Worm (Caenorhabditis elegans) whole organism, L2 larva: ENCODE results near the gene R02D5.7.

Experiments used
- ceh-16 ChIP-seq: fragments of 150-350 bp; optimal IDR thresholded peaks from 2 replicates; lab custom pipeline; 2014; ENCODE audit warnings: missing biosample characterization, missing genetic modification characterization
- egl-27 ChIP-seq: sonication (generic microtip); optimal IDR thresholded peaks from 3 replicates; lab custom pipeline; 2017; ENCODE audit warnings: missing biosample characterization, missing genetic modification reagents, missing genetic modification characterization
- fos-1 ChIP-seq: fragments of 150-350 bp; optimal IDR thresholded peaks from 2 replicates; lab custom pipeline; 2014; ENCODE audit warnings: missing biosample characterization, missing genetic modification characterization
- lsy-2 ChIP-seq, 2 experiments: fragments of 150-350 bp in 1 of 2; sonication (generic microtip) in 1 of 2; optimal IDR thresholded peaks; 2 replicates each; lab custom pipeline; 2014 to 2017; ENCODE audit warnings: missing biosample characterization in 2 of 2, missing genetic modification characterization in 2 of 2
- nhr-129 ChIP-seq: fragments of 150-350 bp; optimal IDR thresholded peaks from 2 replicates; lab custom pipeline; 2014; ENCODE audit warnings: missing biosample characterization, missing genetic modification characterization
- nhr-6 ChIP-seq: fragments of 150-350 bp; optimal IDR thresholded peaks from 2 replicates; lab custom pipeline; 2014; ENCODE audit warnings: missing biosample characterization, missing genetic modification characterization
- skn-1 ChIP-seq: sonication (generic microtip); optimal IDR thresholded peaks from 2 replicates; lab custom pipeline; 2017; ENCODE audit warnings: missing biosample characterization, missing genetic modification characterization
- sma-3 ChIP-seq: sonication (generic microtip); optimal IDR thresholded peaks from 2 replicates; lab custom pipeline; 2016; ENCODE audit warnings: missing genetic modification reagents, missing genetic modification characterization, missing compliant biosample characterization
- unc-62 ChIP-seq: fragments of 150-350 bp; optimal IDR thresholded peaks from 2 replicates; lab custom pipeline; 2014; ENCODE audit warnings: missing biosample characterization, missing genetic modification reagents, missing genetic modification characterization
- ztf-4 ChIP-seq: fragments of 150-350 bp; optimal IDR thresholded peaks from 2 replicates; lab custom pipeline; 2014; ENCODE audit warnings: missing biosample characterization, missing genetic modification characterization

- TF ChIP-seq fos-1 (tag; lab: Kevin White, UChicago) (no peak), lsy-2 (tag; optimal IDR thresholded peaks at IDR 0.05; lab: Kevin White, UChicago) (no peak), egl-27 (tag; lab: Kevin White, UChicago) (no peak), unc-62 (GFP tag; lab: Kevin White, UChicago) (no peak), nhr-6 (no peak), skn-1 (tag; lab: Kevin White, UChicago) (no peak), sma-3 (no peak), ceh-16 (tag; lab: Kevin White, UChicago) (no peak), nhr-129 (no peak), ztf-4 (tag; lab: Kevin White, UChicago) (no peak)
Observed at ce11 chrV:14437355-14437754, 43.9 kb downstream of the R02D5.7 start.
